Worm (Caenorhabditis elegans) whole organism, L3 larva: Measurements from ENCODE around the gene M05D6.3.
A peak's percentile ranks its signal among the peaks of the same experiment; 100 is the strongest.

Source experiments
- R02D3.7 ChIP-seq: fragments of 150-350 bp; optimal IDR thresholded peaks from 2 replicates; lab custom pipeline; 2014; ENCODE audit warnings: missing biosample characterization, missing genetic modification characterization
- ZK546.5 ChIP-seq: sonication (generic microtip); optimal IDR thresholded peaks from 2 replicates; lab custom pipeline; 2017; ENCODE audit warnings: missing biosample characterization, missing genetic modification characterization
- ama-1 ChIP-seq: fragments of 150-350 bp; optimal IDR thresholded peaks from 2 replicates; lab custom pipeline; 2018
- ceh-16 ChIP-seq: sonication (generic microtip); optimal IDR thresholded peaks from 2 replicates; lab custom pipeline; 2017; ENCODE audit warnings: missing biosample characterization, missing genetic modification characterization
- ceh-28 ChIP-seq: fragments of 150-350 bp; optimal IDR thresholded peaks from 2 replicates; lab custom pipeline; 2014; ENCODE audit warnings: missing biosample characterization, missing genetic modification reagents, missing genetic modification characterization
- ceh-82 ChIP-seq: fragments of 150-350 bp; optimal IDR thresholded peaks from 2 replicates; lab custom pipeline; 2014; ENCODE audit warnings: missing biosample characterization, missing genetic modification characterization
- ceh-9 ChIP-seq: sonication (generic microtip); optimal IDR thresholded peaks from 2 replicates; lab custom pipeline; 2018; ENCODE audit warnings: missing biosample characterization, missing genetic modification characterization
- daf-12 ChIP-seq: fragments of 150-350 bp; optimal IDR thresholded peaks from 2 replicates; lab custom pipeline; 2014; ENCODE audit warnings: missing biosample characterization, missing genetic modification reagents, missing genetic modification characterization
- egl-27 ChIP-seq: sonication (generic microtip); optimal IDR thresholded peaks from 4 replicates; lab custom pipeline; 2017; ENCODE audit warnings: missing biosample characterization, missing genetic modification reagents, missing genetic modification characterization
- elt-1 ChIP-seq: fragments of 150-350 bp; optimal IDR thresholded peaks from 2 replicates; lab custom pipeline; 2014; ENCODE audit warnings: missing biosample characterization, missing genetic modification characterization
- elt-2 ChIP-seq: sonication (generic microtip); optimal IDR thresholded peaks from 2 replicates; lab custom pipeline; 2016; ENCODE audit warnings: missing genetic modification reagents, mild to moderate bottlenecking, missing genetic modification characterization, missing compliant biosample characterization
- elt-3 ChIP-seq, 3 experiments: fragments of 150-350 bp in 1 of 3; sonication (generic microtip) in 2 of 3; optimal IDR thresholded peaks; 2 replicates in 2 of 3; 4 replicates in 1 of 3; lab custom pipeline; 2014 to 2017; ENCODE audit warnings: missing biosample characterization in 3 of 3, missing genetic modification characterization in 3 of 3
- eor-1 ChIP-seq, 2 experiments: fragments of 150-350 bp; optimal IDR thresholded peaks; 2 replicates each; lab custom pipeline; 2014 to 2018; ENCODE audit warnings: missing biosample characterization in 2 of 2, missing genetic modification characterization in 2 of 2
- fkh-10 ChIP-seq: sonication (generic microtip); optimal IDR thresholded peaks from 2 replicates; lab custom pipeline; 2017; ENCODE audit warnings: missing biosample characterization, missing genetic modification reagents, missing genetic modification characterization
- fkh-2 ChIP-seq: fragments of 150-350 bp; optimal IDR thresholded peaks from 2 replicates; lab custom pipeline; 2014; ENCODE audit warnings: missing biosample characterization, missing genetic modification reagents, missing genetic modification characterization
- fos-1 ChIP-seq: fragments of 150-350 bp; optimal IDR thresholded peaks from 2 replicates; lab custom pipeline; 2014; ENCODE audit warnings: missing biosample characterization, missing genetic modification characterization
- jun-1 ChIP-seq: fragments of 150-350 bp; optimal IDR thresholded peaks from 2 replicates; lab custom pipeline; 2014; ENCODE audit warnings: missing biosample characterization, missing genetic modification reagents, missing genetic modification characterization
- lin-15B ChIP-seq: fragments of 150-350 bp; optimal IDR thresholded peaks from 2 replicates; lab custom pipeline; 2014; ENCODE audit warnings: missing biosample characterization, missing genetic modification characterization
- lin-39 ChIP-seq: fragments of 150-350 bp; optimal IDR thresholded peaks from 2 replicates; lab custom pipeline; 2018; ENCODE audit warnings: missing biosample characterization, missing genetic modification reagents, missing genetic modification characterization
- lsy-12 ChIP-seq: sonication (generic microtip); optimal IDR thresholded peaks from 2 replicates; lab custom pipeline; 2016; ENCODE audit warnings: mild to moderate bottlenecking, missing genetic modification characterization, missing compliant biosample characterization
- mdl-1 ChIP-seq: fragments of 150-350 bp; optimal IDR thresholded peaks from 2 replicates; lab custom pipeline; 2014; ENCODE audit warnings: missing biosample characterization, missing genetic modification characterization
- mml-1 ChIP-seq: fragments of 150-350 bp; sonication (generic microtip); optimal IDR thresholded peaks from 3 replicates; lab custom pipeline; 2014; ENCODE audit warnings: missing biosample characterization, missing genetic modification characterization
- nfya-1 ChIP-seq: sonication (generic microtip); optimal IDR thresholded peaks from 2 replicates; lab custom pipeline; 2017; ENCODE audit warnings: missing genetic modification characterization, mild to moderate bottlenecking, missing compliant biosample characterization, antibody characterized with exemption, moderate library complexity; ENCODE audit not compliant: insufficient read depth
- nhr-11 ChIP-seq: fragments of 150-350 bp; optimal IDR thresholded peaks from 2 replicates; lab custom pipeline; 2014; ENCODE audit warnings: missing biosample characterization, missing genetic modification characterization
- nhr-23 ChIP-seq: fragments of 150-350 bp; optimal IDR thresholded peaks from 2 replicates; lab custom pipeline; 2014; ENCODE audit warnings: missing biosample characterization, missing genetic modification reagents, missing genetic modification characterization
- nhr-237 ChIP-seq: fragments of 150-350 bp; optimal IDR thresholded peaks from 2 replicates; lab custom pipeline; 2014; ENCODE audit warnings: missing biosample characterization, missing genetic modification characterization
- nhr-25 ChIP-seq: sonication (generic microtip); optimal IDR thresholded peaks from 2 replicates; lab custom pipeline; 2017; ENCODE audit warnings: missing biosample characterization, missing genetic modification characterization
- nhr-43 ChIP-seq: sonication (generic microtip); optimal IDR thresholded peaks from 2 replicates; lab custom pipeline; 2016; ENCODE audit warnings: mild to moderate bottlenecking, missing genetic modification characterization, missing compliant biosample characterization; ENCODE audit not compliant: poor library complexity, severe bottlenecking
- nhr-67 ChIP-seq: fragments of 150-350 bp; optimal IDR thresholded peaks from 2 replicates; lab custom pipeline; 2014; ENCODE audit warnings: missing biosample characterization, missing genetic modification characterization
- nhr-76 ChIP-seq: fragments of 150-350 bp; sonication (generic microtip); optimal IDR thresholded peaks from 5 replicates; lab custom pipeline; 2014; ENCODE audit warnings: missing biosample characterization, missing genetic modification characterization
- nhr-77 ChIP-seq: fragments of 150-350 bp; optimal IDR thresholded peaks from 2 replicates; lab custom pipeline; 2014; ENCODE audit warnings: missing biosample characterization, missing genetic modification characterization
- pha-4 ChIP-seq: fragments of 150-350 bp; optimal IDR thresholded peaks from 2 replicates; lab custom pipeline; 2014; ENCODE audit warnings: missing biosample characterization, missing genetic modification reagents, missing genetic modification characterization
- pqm-1 ChIP-seq: fragments of 150-350 bp; optimal IDR thresholded peaks from 2 replicates; lab custom pipeline; 2017; ENCODE audit warnings: missing biosample characterization, missing genetic modification characterization, inconsistent platforms
- skn-1 ChIP-seq: fragments of 150-350 bp; optimal IDR thresholded peaks from 2 replicates; lab custom pipeline; 2014; ENCODE audit warnings: missing biosample characterization, missing genetic modification characterization
- snpc-4 ChIP-seq: fragments of 150-350 bp; optimal IDR thresholded peaks from 2 replicates; lab custom pipeline; 2014; ENCODE audit warnings: missing biosample characterization, missing genetic modification characterization
- tbx-2 ChIP-seq: sonication (generic microtip); optimal IDR thresholded peaks from 2 replicates; lab custom pipeline; 2016; ENCODE audit warnings: mild to moderate bottlenecking, missing genetic modification characterization, missing compliant biosample characterization
- unc-39 ChIP-seq: sonication (generic microtip); optimal IDR thresholded peaks from 4 replicates; lab custom pipeline; 2017; ENCODE audit warnings: missing biosample characterization, missing genetic modification characterization
- unc-62 ChIP-seq: fragments of 150-350 bp; sonication (generic microtip); optimal IDR thresholded peaks from 4 replicates; lab custom pipeline; 2014; ENCODE audit warnings: missing biosample characterization, missing genetic modification reagents, missing genetic modification characterization
- zag-1 ChIP-seq: fragments of 150-350 bp; optimal IDR thresholded peaks from 2 replicates; lab custom pipeline; 2014; ENCODE audit warnings: missing biosample characterization, missing genetic modification characterization
- ztf-11 ChIP-seq: fragments of 150-350 bp; optimal IDR thresholded peaks from 2 replicates; lab custom pipeline; 2014; ENCODE audit warnings: missing biosample characterization, missing genetic modification characterization

Gene M05D6.3

DNA sequence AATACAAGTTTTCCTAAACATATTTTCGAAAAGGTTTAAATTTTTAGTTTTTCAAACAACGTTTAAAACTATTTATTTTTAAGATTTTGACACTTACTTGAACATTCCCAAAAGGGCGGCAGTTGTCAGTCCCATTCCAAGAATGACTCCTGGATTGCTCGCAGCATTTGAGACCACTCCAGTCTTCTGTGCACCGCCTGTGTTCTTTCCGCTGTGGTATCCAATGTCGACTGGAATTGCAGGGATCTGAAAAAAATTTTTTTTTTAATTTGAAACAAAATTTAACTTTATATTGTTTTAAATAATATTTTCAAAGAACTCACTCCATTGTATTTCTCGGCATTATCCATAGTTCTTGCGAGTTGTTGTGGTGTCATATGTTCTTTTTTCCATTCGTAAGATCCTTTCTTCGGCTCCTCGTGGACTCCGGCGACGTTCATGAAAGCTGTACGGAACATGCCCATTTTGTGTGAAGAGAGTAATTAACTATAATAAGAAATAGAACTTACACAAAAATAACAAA lies 6.2 kb downstream of the M05D6.3 start, which contains the start of gene M05D6.5:
M05D6.5 (minus strand) TSS at position 473 of the 523 bp plus-strand sequence.
- no peak for TF ChIP-seq nhr-67 (tag; lab: Kevin White, UChicago)
- TF ChIP-seq ama-1 = peak; percentile 89
- TF ChIP-seq, all 47 proteins: peak for 1

DNA sequence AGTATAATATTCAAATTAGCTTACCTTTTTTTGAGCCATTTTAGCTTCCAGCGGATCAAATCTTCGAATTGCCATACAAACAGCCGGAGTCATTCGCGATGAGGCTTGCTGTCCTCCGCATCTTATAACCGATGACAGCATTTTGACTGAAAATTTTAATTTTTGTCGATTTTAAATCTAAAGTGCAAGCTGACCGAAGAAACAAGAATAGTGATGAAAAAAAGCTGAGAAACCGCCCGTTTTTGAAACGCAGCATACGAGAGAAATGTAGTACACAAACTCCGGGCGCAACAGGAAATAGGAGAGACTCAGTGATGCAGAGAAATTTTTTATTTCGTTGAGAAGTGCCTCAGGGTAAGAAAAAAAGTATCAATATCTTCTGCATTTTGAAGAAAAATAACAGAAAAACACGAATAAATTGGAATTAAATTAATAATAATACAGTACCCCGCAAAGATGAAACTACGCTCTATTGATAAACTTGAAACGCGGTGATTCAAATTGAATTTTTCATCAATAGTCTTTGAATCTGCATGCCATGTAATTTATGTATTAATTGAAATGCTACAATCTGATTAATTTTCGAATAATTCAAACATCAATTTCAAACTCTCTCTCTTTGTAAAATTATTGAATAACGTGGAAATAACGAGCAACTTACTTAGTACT lies 7.7 kb downstream of the M05D6.3 start:
- TF ChIP-seq ceh-16 (tag; lab: Kevin White, UChicago) = no peak
- no peak for TF ChIP-seq zag-1 (tag; lab: Kevin White, UChicago)
- peak; percentile 39 for TF ChIP-seq lin-39 (tag; lab: Kevin White, UChicago)
- TF ChIP-seq skn-1 = peak; percentile 13
- TF ChIP-seq elt-3 (tag; optimal IDR thresholded peaks at IDR 0.05; lab: Kevin White, UChicago) = no peak
- no peak for TF ChIP-seq elt-1 (tag; lab: Kevin White, UChicago)
- TF ChIP-seq nfya-1 = peak; percentile 46
- TF ChIP-seq elt-2 (tag; lab: Kevin White, UChicago) = peak; percentile 7
- no peak for TF ChIP-seq nhr-23 (tag; lab: Kevin White, UChicago)
- TF ChIP-seq pha-4 = peak; percentile 65
- TF ChIP-seq lin-15B (tag; lab: Kevin White, UChicago) = peak; percentile 40
- no peak for TF ChIP-seq ama-1
- TF ChIP-seq nhr-25 (tag; lab: Kevin White, UChicago) = peak; percentile 34
- TF ChIP-seq fkh-10 = no peak

ce11 chrII:8483793-8484186 lies 8.2 kb downstream of the M05D6.3 start, which contains the start of gene taap-1:
Gene taap-1, minus strand, starts transcription at chrII:8483871.
- TF ChIP-seq nhr-43 (peak; percentile 34), ceh-16 (tag; lab: Kevin White, UChicago) (no peak), pqm-1 (tag; lab: Kevin White, UChicago) (peak; percentile 4), skn-1 (peak; percentile 94), unc-62 (no peak), nfya-1 (peak; percentile 17)

DNA sequence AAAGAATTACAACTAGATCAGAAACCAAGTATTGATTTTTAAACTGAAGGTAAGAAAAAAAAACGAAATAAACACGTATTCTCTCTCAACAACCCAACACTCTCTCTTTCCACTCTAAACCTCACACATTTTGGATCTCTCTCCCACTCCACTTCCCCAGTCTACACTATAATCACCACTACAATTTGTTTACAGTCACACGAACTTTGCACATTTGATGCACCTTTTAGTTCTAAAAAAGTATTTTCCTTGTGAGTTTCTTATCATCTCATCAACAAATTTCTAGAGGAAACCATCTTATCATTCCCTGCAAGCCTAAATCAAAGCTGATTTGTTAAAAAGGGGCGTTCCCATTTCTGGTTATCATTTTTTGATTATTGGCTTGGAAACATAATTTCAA lies 9.0 kb downstream of the M05D6.3 start:
- no peak for TF ChIP-seq nhr-23 (tag; lab: Kevin White, UChicago)
- peak; percentile 5 for TF ChIP-seq nhr-43
- no peak for TF ChIP-seq ztf-11 (tag; lab: Kevin White, UChicago)
- peak; percentile 31 for TF ChIP-seq ceh-28
- TF ChIP-seq ZK546.5 = no peak
- no peak for TF ChIP-seq eor-1 (tag; optimal IDR thresholded peaks at IDR 0.05; lab: Kevin White, UChicago)
- TF ChIP-seq nhr-25 (tag; lab: Kevin White, UChicago) = peak; percentile 26
- TF ChIP-seq nfya-1 = peak; percentile 26
- no peak for TF ChIP-seq snpc-4
- TF ChIP-seq jun-1 (tag; lab: Kevin White, UChicago) = peak; percentile 33
- peak; percentile 96 for TF ChIP-seq elt-2 (tag; lab: Kevin White, UChicago)
- peak; percentile 67 for TF ChIP-seq pha-4
- TF ChIP-seq skn-1 = peak; percentile 32
- TF ChIP-seq nhr-11 (tag; lab: Kevin White, UChicago) = peak; percentile 33
- TF ChIP-seq mdl-1 (tag; lab: Kevin White, UChicago) = no peak
- peak; percentile 88 for TF ChIP-seq pqm-1 (tag; lab: Kevin White, UChicago)
- TF ChIP-seq, all 47 proteins: peak for 10

- TF ChIP-seq ceh-82 (tag; lab: Kevin White, UChicago) = no peak
- peak; percentile 67 for TF ChIP-seq skn-1
- no peak for TF ChIP-seq R02D3.7 (tag; lab: Kevin White, UChicago)
- TF ChIP-seq nhr-43 = peak; percentile 46
- peak; percentile 95 for TF ChIP-seq pqm-1 (tag; lab: Kevin White, UChicago)
- no peak for TF ChIP-seq tbx-2
- TF ChIP-seq snpc-4 = peak; percentile 9
- TF ChIP-seq elt-3 (tag; optimal IDR thresholded peaks at IDR 0.05; lab: Kevin White, UChicago) = no peak
- TF ChIP-seq nhr-11 (tag; lab: Kevin White, UChicago) = no peak
- peak; percentile 42 for TF ChIP-seq nhr-23 (tag; lab: Kevin White, UChicago)
- TF ChIP-seq ama-1 = no peak
- no peak for TF ChIP-seq mdl-1 (tag; lab: Kevin White, UChicago)
- TF ChIP-seq nhr-76 (tag; lab: Kevin White, UChicago) = no peak
- TF ChIP-seq nhr-77 (tag; lab: Kevin White, UChicago) = no peak
- no peak for TF ChIP-seq elt-1 (tag; lab: Kevin White, UChicago)
- TF ChIP-seq fkh-10 = no peak
- no peak for TF ChIP-seq ceh-28
- no peak for TF ChIP-seq egl-27 (tag; lab: Kevin White, UChicago)
- TF ChIP-seq unc-39 (tag; lab: Kevin White, UChicago) = no peak
- TF ChIP-seq elt-2 (tag; lab: Kevin White, UChicago) = peak; percentile 93
- no peak for TF ChIP-seq ZK546.5
- TF ChIP-seq ztf-11 (tag; lab: Kevin White, UChicago) = no peak
- no peak for TF ChIP-seq nfya-1
- TF ChIP-seq fos-1 = no peak
- TF ChIP-seq fkh-2 (tag; lab: Kevin White, UChicago) = no peak
- no peak for TF ChIP-seq mml-1
- peak; percentile 16 for TF ChIP-seq jun-1 (tag; lab: Kevin White, UChicago)
- TF ChIP-seq daf-12 (tag; lab: Kevin White, UChicago) = no peak
- no peak for TF ChIP-seq lsy-12 (tag; lab: Kevin White, UChicago)
- no peak for TF ChIP-seq nhr-237 (tag; lab: Kevin White, UChicago)
- peak; percentile 11 for TF ChIP-seq pha-4
- no peak for TF ChIP-seq ceh-16 (tag; lab: Kevin White, UChicago)
- no peak for TF ChIP-seq ceh-9
These were observed 10.0 kb downstream of the M05D6.3 start, which contains the start of gene gbh-2 for ce11 chrII:8485603-8486002. Gene gbh-2, plus strand, starts transcription at chrII:8485879.
